Worm (Caenorhabditis elegans) whole organism, mixed stage, embryonic: ENCODE measurements around the gene fbxa-60.

Experiments
- ces-1 ChIP-seq: fragments of 150-350 bp; optimal IDR thresholded peaks from 2 replicates; lab custom pipeline; 2014; ENCODE audit warnings: missing biosample characterization, missing genetic modification reagents, missing genetic modification characterization
- elt-1 ChIP-seq: sonication (generic microtip); optimal IDR thresholded peaks from 2 replicates; lab custom pipeline; 2017; ENCODE audit warnings: missing genetic modification characterization, mild to moderate bottlenecking, missing compliant biosample characterization, antibody characterized with exemption, moderate library complexity, borderline replicate concordance; ENCODE audit not compliant: insufficient read depth
- nhr-12 ChIP-seq: fragments of 150-350 bp; optimal IDR thresholded peaks from 2 replicates; lab custom pipeline; 2014; ENCODE audit warnings: missing biosample characterization, missing genetic modification characterization
- nhr-237 ChIP-seq: fragments of 150-350 bp; optimal IDR thresholded peaks from 2 replicates; lab custom pipeline; 2014; ENCODE audit warnings: missing biosample characterization, missing genetic modification characterization
- snpc-4 ChIP-seq: fragments of 150-350 bp; optimal IDR thresholded peaks from 2 replicates; lab custom pipeline; 2014; ENCODE audit warnings: missing biosample characterization, missing genetic modification characterization
- tbx-8 ChIP-seq: fragments of 200-800 bp; sonication (Bioruptor generic); optimal IDR thresholded peaks from 2 replicates; lab custom pipeline; 2018; ENCODE audit warnings: mild to moderate bottlenecking, missing genetic modification characterization, moderate library complexity, missing compliant biosample characterization
- unc-39 ChIP-seq: fragments of 150-350 bp; optimal IDR thresholded peaks from 2 replicates; lab custom pipeline; 2014; ENCODE audit warnings: missing biosample characterization, missing genetic modification characterization
- zip-8 ChIP-seq: fragments of 150-350 bp; optimal IDR thresholded peaks from 2 replicates; lab custom pipeline; 2014; ENCODE audit warnings: missing biosample characterization, missing genetic modification characterization

DNA sequence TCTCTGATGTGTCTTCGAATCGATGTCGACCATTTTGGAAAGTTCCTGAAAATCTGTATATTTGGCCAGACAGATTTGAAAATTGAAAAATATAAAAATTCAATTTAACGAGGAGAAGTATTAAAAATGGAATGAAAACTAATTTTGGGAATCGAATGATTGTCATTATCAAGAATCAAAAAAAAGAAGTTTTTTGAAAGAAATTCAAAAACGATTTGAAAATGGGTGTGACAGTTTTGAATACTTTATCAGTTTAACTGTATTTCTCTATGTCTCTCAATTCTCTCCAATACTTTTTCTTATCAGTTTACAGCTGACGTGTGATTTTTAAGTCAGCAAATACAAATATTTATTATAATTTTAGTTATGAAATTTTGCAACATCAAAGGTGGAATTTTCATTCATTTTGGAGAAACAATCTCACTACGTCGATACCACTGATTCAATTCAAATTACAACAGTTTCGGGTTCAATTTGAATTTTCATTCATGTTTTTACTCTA, 2.6 kb downstream of the fbxa-60 start, which contains the start of gene fbxa-59:
- TF ChIP-seq unc-39 (tag; lab: Kevin White, UChicago) (no peak), ces-1 (no peak), zip-8 (tag; lab: Kevin White, UChicago) (no peak), tbx-8 (GFP tag; lab: Kevin White, UChicago) (no peak), elt-1 (tag; lab: Kevin White, UChicago) (no peak), nhr-12 (tag; lab: Kevin White, UChicago) (no peak), nhr-237 (tag; lab: Kevin White, UChicago) (no peak), snpc-4 (tag; lab: Kevin White, UChicago) (no peak)
